Worm (Caenorhabditis elegans) whole organism, L1 larva: ENCODE data around the gene mup-4.

Experiments
- C16A3.4 ChIP-seq: fragments of 150-350 bp; optimal IDR thresholded peaks from 2 replicates; lab custom pipeline; 2014; ENCODE audit warnings: missing biosample characterization, missing genetic modification characterization
- C34B4.2 ChIP-seq: sonication (generic microtip); optimal IDR thresholded peaks from 2 replicates; lab custom pipeline; 2017; ENCODE audit warnings: mild to moderate bottlenecking, missing genetic modification characterization, missing compliant biosample characterization
- aly-2 ChIP-seq: fragments of 150-350 bp; optimal IDR thresholded peaks from 2 replicates; lab custom pipeline; 2014; ENCODE audit warnings: missing biosample characterization, missing genetic modification characterization
- ama-1 ChIP-seq: fragments of 150-350 bp; optimal IDR thresholded peaks from 2 replicates; lab custom pipeline; 2014
- blmp-1 ChIP-seq: fragments of 150-350 bp; optimal IDR thresholded peaks from 2 replicates; lab custom pipeline; 2014; ENCODE audit warnings: missing biosample characterization, missing genetic modification characterization
- efl-1 ChIP-seq, 4 experiments: fragments of 150-350 bp; optimal IDR thresholded peaks in 3 of 4; peaks in 1 of 4; 1 replicate in 1 of 4; 2 replicates in 3 of 4; lab custom pipeline; 2014; ENCODE audit warnings: missing biosample characterization in 2 of 4, missing genetic modification characterization in 2 of 4, missing genetic modification reagents in 2 of 4
- efl-3 ChIP-seq: fragments of 200-800 bp; sonication (Bioruptor generic); optimal IDR thresholded peaks from 2 replicates; lab custom pipeline; 2018; ENCODE audit warnings: mild to moderate bottlenecking, missing genetic modification characterization, missing compliant biosample characterization
- elt-2 ChIP-seq: sonication (generic microtip); optimal IDR thresholded peaks from 2 replicates; lab custom pipeline; 2016; ENCODE audit warnings: missing genetic modification characterization, mild to moderate bottlenecking, inconsistent platforms, missing compliant biosample characterization, missing genetic modification reagents
- elt-3 ChIP-seq, 6 experiments: fragments of 150-350 bp in 1 of 6; sonication (generic microtip); optimal IDR thresholded peaks; 2 replicates each; lab custom pipeline; 2017 to 2018; ENCODE audit warnings: missing biosample characterization in 6 of 6, missing genetic modification characterization in 6 of 6, inconsistent platforms in 1 of 6
- fkh-10 ChIP-seq: sonication (generic microtip); optimal IDR thresholded peaks from 2 replicates; lab custom pipeline; 2017; ENCODE audit warnings: missing biosample characterization, missing genetic modification reagents, missing genetic modification characterization
- fkh-8 ChIP-seq: sonication (generic microtip); optimal IDR thresholded peaks from 2 replicates; lab custom pipeline; 2016; ENCODE audit warnings: mild to moderate bottlenecking, missing genetic modification characterization, missing compliant biosample characterization
- fos-1 ChIP-seq: fragments of 150-350 bp; optimal IDR thresholded peaks from 2 replicates; lab custom pipeline; 2014; ENCODE audit warnings: missing biosample characterization, missing genetic modification characterization
- grh-1 ChIP-seq: fragments of 200-800 bp; sonication (Bioruptor generic); IDR thresholded peaks from 2 replicates; pipeline ENCODE4 v1.3.6; 2022; ENCODE audit warnings: missing genetic modification reagents, missing genetic modification characterization, missing compliant biosample characterization
- hlh-17 ChIP-seq: fragments of 200-800 bp; sonication (Bioruptor generic); optimal IDR thresholded peaks from 2 replicates; lab custom pipeline; 2018; ENCODE audit warnings: missing genetic modification characterization, mild to moderate bottlenecking, missing compliant biosample characterization, moderate library complexity, borderline replicate concordance
- hpl-2 ChIP-seq: fragments of 150-350 bp; optimal IDR thresholded peaks from 2 replicates; lab custom pipeline; 2014; ENCODE audit warnings: missing biosample characterization, missing genetic modification reagents, missing genetic modification characterization
- lin-14 ChIP-seq: fragments of 200-800 bp; sonication (Bioruptor generic); optimal IDR thresholded peaks from 2 replicates; lab custom pipeline; 2018; ENCODE audit warnings: mild to moderate bottlenecking, missing genetic modification characterization, moderate library complexity, missing compliant biosample characterization
- lin-35 ChIP-seq, 2 experiments: fragments of 150-350 bp; optimal IDR thresholded peaks; 2 replicates each; lab custom pipeline; 2014; ENCODE audit warnings: missing biosample characterization in 2 of 2, missing genetic modification characterization in 2 of 2, missing genetic modification reagents in 2 of 2
- lir-3 ChIP-seq: sonication (generic microtip); optimal IDR thresholded peaks from 2 replicates; lab custom pipeline; 2016; ENCODE audit warnings: mild to moderate bottlenecking, missing genetic modification characterization, moderate library complexity, missing compliant biosample characterization; ENCODE audit not compliant: poor library complexity
- mep-1 ChIP-seq: fragments of 150-350 bp; optimal IDR thresholded peaks from 2 replicates; lab custom pipeline; 2014; ENCODE audit warnings: missing biosample characterization, missing genetic modification characterization
- nhr-11 ChIP-seq: fragments of 150-350 bp; optimal IDR thresholded peaks from 2 replicates; lab custom pipeline; 2014; ENCODE audit warnings: missing biosample characterization, missing genetic modification characterization
- nhr-12 ChIP-seq: sonication (generic microtip); optimal IDR thresholded peaks from 2 replicates; lab custom pipeline; 2017; ENCODE audit warnings: missing biosample characterization, missing genetic modification characterization
- nhr-20 ChIP-seq: sonication (generic microtip); optimal IDR thresholded peaks from 2 replicates; lab custom pipeline; 2016; ENCODE audit warnings: mild to moderate bottlenecking, missing genetic modification characterization, missing compliant biosample characterization
- nhr-71 ChIP-seq: sonication (generic microtip); optimal IDR thresholded peaks from 2 replicates; lab custom pipeline; 2016; ENCODE audit warnings: mild to moderate bottlenecking, missing genetic modification characterization, moderate library complexity, missing compliant biosample characterization
- nhr-76 ChIP-seq: sonication (generic microtip); optimal IDR thresholded peaks from 2 replicates; lab custom pipeline; 2017; ENCODE audit warnings: missing biosample characterization, missing genetic modification characterization
- nhr-77 ChIP-seq: fragments of 150-350 bp; optimal IDR thresholded peaks from 2 replicates; lab custom pipeline; 2014; ENCODE audit warnings: missing biosample characterization, missing genetic modification characterization
- nhr-84 ChIP-seq: sonication (generic microtip); optimal IDR thresholded peaks from 2 replicates; lab custom pipeline; 2017; ENCODE audit warnings: missing biosample characterization, missing genetic modification characterization
- nhr-90 ChIP-seq: sonication (generic microtip); optimal IDR thresholded peaks from 2 replicates; lab custom pipeline; 2016; ENCODE audit warnings: mild to moderate bottlenecking, missing genetic modification characterization, missing compliant biosample characterization; ENCODE audit not compliant: poor library complexity
- pag-3 ChIP-seq: sonication (generic microtip); optimal IDR thresholded peaks from 2 replicates; lab custom pipeline; 2017; ENCODE audit warnings: missing genetic modification characterization, mild to moderate bottlenecking, missing compliant biosample characterization, antibody characterized with exemption, borderline replicate concordance; ENCODE audit not compliant: insufficient read depth
- pax-3 ChIP-seq: fragments of 200-800 bp; sonication (Bioruptor generic); optimal IDR thresholded peaks from 2 replicates; lab custom pipeline; 2018; ENCODE audit warnings: mild to moderate bottlenecking, missing genetic modification characterization, moderate library complexity, missing compliant biosample characterization
- snu-23 ChIP-seq: sonication (generic microtip); optimal IDR thresholded peaks from 2 replicates; lab custom pipeline; 2016; ENCODE audit warnings: missing genetic modification characterization, missing compliant biosample characterization
- sup-37 ChIP-seq: fragments of 200-800 bp; sonication (Bioruptor generic); optimal IDR thresholded peaks from 2 replicates; lab custom pipeline; 2018; ENCODE audit warnings: mild to moderate bottlenecking, missing genetic modification characterization, missing compliant biosample characterization
- tbx-2 ChIP-seq: sonication (generic microtip); optimal IDR thresholded peaks from 2 replicates; lab custom pipeline; 2016; ENCODE audit warnings: missing genetic modification characterization, missing compliant biosample characterization
- unc-130 ChIP-seq: fragments of 150-350 bp; optimal IDR thresholded peaks from 2 replicates; lab custom pipeline; 2017; ENCODE audit warnings: missing biosample characterization, missing genetic modification characterization, inconsistent platforms
- unc-30 ChIP-seq: sonication (generic microtip); optimal IDR thresholded peaks from 2 replicates; lab custom pipeline; 2017; ENCODE audit warnings: missing biosample characterization, missing genetic modification characterization
- unc-62 ChIP-seq: fragments of 150-350 bp; optimal IDR thresholded peaks from 2 replicates; lab custom pipeline; 2014; ENCODE audit warnings: missing biosample characterization, missing genetic modification reagents, missing genetic modification characterization
- vab-15 ChIP-seq: sonication (generic microtip); optimal IDR thresholded peaks from 2 replicates; lab custom pipeline; 2017; ENCODE audit warnings: missing genotype, mild to moderate bottlenecking, missing genetic modification characterization, missing compliant biosample characterization
- xbp-1 ChIP-seq: sonication (generic microtip); optimal IDR thresholded peaks from 2 replicates; lab custom pipeline; 2016; ENCODE audit warnings: missing genetic modification characterization, missing compliant biosample characterization

mup-4 gene

DNA sequence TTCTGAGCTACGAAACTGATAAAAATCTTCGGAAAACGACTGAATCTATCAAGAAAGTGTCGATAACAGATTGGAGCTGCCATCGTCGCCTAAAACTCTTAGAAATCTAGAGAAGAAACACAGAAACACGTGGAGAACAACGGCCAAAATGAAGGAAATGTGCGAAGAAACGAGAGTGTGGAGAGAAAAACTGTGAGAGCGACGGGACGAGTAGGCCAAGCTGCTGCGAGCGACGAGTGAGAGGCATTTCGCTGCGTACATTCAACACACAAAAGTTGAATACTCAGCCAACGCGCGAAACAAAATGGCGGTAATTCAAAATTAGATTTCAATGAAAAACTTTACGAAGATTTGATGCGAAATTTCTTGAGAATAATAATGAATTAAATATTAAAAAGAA, 9.4 kb upstream of the mup-4 start (continued):
- TF ChIP-seq unc-62 (no peak), fkh-8 (tag; lab: Kevin White, UChicago) (peak; percentile 85), mep-1 (tag; lab: Kevin White, UChicago) (peak; percentile 93), snu-23 (GFP tag; lab: Kevin White, UChicago) (peak; percentile 91), unc-30 (tag; lab: Kevin White, UChicago) (no peak), hlh-17 (GFP tag; lab: Kevin White, UChicago) (no peak)
- TF ChIP-seq, all 84 proteins: peak for 56

DNA sequence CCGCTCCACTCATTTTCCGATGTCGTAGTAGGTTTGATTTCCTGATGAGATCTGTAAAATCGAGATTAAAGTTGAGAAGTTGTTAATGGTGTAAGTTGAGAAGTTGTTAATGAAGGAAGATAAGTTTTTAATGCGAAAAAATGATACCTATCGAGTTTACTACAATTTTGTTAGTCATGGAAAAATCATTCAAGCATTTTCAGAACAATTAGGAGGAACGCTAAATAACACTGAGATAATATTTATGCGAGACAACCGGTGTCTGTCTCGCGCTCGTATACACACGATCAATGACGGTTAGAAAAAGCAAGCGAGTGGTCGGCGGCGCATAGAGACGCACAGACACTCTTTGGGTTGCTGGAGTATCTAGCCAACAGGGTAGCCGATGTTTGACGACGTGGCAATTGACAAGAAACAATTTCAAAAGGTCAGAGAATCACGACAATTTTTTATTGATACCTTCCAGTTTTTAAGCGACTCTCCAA, 8.9 kb upstream of the mup-4 start, which contains the start of gene cgh-1:
TSS of gene cgh-1 (minus strand) at position 51 of the 485 bp plus-strand sequence.
- TF ChIP-seq blmp-1 (tag; lab: Kevin White, UChicago) = peak; percentile 3
- TF ChIP-seq pax-3 (tag; lab: Kevin White, UChicago) = no peak
- no peak for TF ChIP-seq nhr-12
- no peak for TF ChIP-seq nhr-84 (tag; lab: Kevin White, UChicago)
- no peak for TF ChIP-seq fkh-8 (tag; lab: Kevin White, UChicago)
- TF ChIP-seq tbx-2 = no peak
- TF ChIP-seq ama-1 (lab: Kevin White, UChicago) = no peak
- TF ChIP-seq, all 84 proteins: peak for 1

ce11 chrIII:7495616-7496146, 6.8 kb upstream of the mup-4 start:
- TF ChIP-seq fos-1 (tag; lab: Kevin White, UChicago) (no peak), nhr-12 (no peak)
- TF ChIP-seq, all 84 proteins: peak for 0

DNA sequence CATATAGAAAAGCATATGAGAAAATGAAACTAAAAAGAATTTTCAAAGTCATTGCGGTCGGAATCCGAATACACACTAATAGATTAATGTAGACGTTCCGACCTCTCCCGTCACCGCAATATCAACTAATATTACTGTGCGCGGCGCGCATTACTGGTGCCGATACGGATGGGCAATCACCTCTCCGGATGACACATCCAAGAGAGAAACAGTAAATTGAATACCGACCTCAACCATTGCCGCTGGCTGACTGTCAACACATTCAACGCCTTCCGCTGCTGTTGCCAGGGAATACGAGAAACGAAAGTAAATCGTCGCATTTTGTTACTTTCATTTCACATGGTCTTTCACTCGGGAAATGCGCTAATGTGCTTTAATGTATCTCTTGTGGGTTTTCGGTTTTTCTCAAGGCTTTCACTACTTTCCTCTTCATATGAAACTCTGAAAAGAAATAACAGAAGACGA, 6.0 kb upstream of the mup-4 start:
- TF ChIP-seq sup-37 (GFP tag; lab: Kevin White, UChicago) (no peak), grh-1 (no peak), blmp-1 (tag; lab: Kevin White, UChicago) (peak; percentile 96), aly-2 (tag; lab: Kevin White, UChicago) (peak; percentile 57), efl-3 (no peak)

ce11 chrIII:7491931-7492330, 3.0 kb upstream of the mup-4 start:
- TF ChIP-seq nhr-11 (tag; lab: Kevin White, UChicago) (no peak), elt-2 (no peak), vab-15 (no peak)

DNA sequence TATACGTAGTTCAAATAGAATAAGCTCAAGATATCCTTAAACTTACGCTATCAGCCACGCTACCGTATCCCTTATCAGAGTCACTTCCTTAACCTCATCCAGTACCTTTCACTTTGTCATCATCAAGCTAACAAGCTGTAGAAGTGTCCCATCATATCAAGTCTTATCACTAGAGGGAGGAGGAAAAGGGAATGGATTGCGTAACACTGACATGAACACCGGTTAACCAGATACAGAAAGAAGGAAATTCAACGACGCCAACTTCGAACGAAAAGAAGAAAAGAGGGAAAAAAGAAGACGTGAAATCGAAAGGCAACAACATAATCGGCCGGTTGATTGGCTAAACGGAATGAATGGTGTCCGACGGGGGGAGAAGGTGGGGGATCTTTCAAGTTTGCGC, 1.2 kb upstream of the mup-4 start:
- no peak for TF ChIP-seq mep-1 (tag; lab: Kevin White, UChicago)
- peak; percentile 82 for TF ChIP-seq blmp-1 (tag; lab: Kevin White, UChicago)

ce11 chrIII:7488303-7488702, 602 bp downstream of the mup-4 start:
- TF ChIP-seq lir-3 (tag; lab: Kevin White, UChicago) (no peak), nhr-90 (tag; lab: Kevin White, UChicago) (peak; percentile 63), nhr-77 (tag; lab: Kevin White, UChicago) (peak; percentile 15), C34B4.2 (tag; lab: Kevin White, UChicago) (no peak), elt-3 (tag; optimal IDR thresholded peaks at IDR 0.05; lab: Kevin White, UChicago) (peak; percentile 55 to 95 (median 86)), lin-35 (GFP tag; optimal IDR thresholded peaks at IDR 0.05; lab: Kevin White, UChicago) (peak in 1 of 2 experiments; percentile 12), fkh-8 (tag; lab: Kevin White, UChicago) (no peak), pax-3 (tag; lab: Kevin White, UChicago) (no peak), nhr-76 (tag; lab: Kevin White, UChicago) (no peak), hpl-2 (GFP tag; lab: Kevin White, UChicago) (no peak), blmp-1 (tag; lab: Kevin White, UChicago) (peak; percentile 91), nhr-20 (peak; percentile 78), unc-130 (peak; percentile 32), snu-23 (GFP tag; lab: Kevin White, UChicago) (peak; percentile 76), pag-3 (peak; percentile 99), elt-2 (no peak), nhr-71 (tag; lab: Kevin White, UChicago) (peak; percentile 73), lin-14 (peak; percentile 94), C16A3.4 (peak; percentile 36), fkh-10 (GFP tag; lab: Kevin White, UChicago) (no peak), xbp-1 (peak; percentile 5), mep-1 (tag; lab: Kevin White, UChicago) (peak; percentile 59), efl-1 (optimal IDR thresholded peaks at IDR 0.05; lab: Kevin White, UChicago) (peak in 1 of 2 experiments; percentile 3), efl-1 (GFP tag; optimal IDR thresholded peaks at IDR 0.05 in 1 of 2; lab: Kevin White, UChicago) (peak in 1 of 2 experiments; percentile 6), tbx-2 (peak; percentile 37)
